Worm (Caenorhabditis elegans): ENCODE results near the gene F56B3.9.

DNA sequence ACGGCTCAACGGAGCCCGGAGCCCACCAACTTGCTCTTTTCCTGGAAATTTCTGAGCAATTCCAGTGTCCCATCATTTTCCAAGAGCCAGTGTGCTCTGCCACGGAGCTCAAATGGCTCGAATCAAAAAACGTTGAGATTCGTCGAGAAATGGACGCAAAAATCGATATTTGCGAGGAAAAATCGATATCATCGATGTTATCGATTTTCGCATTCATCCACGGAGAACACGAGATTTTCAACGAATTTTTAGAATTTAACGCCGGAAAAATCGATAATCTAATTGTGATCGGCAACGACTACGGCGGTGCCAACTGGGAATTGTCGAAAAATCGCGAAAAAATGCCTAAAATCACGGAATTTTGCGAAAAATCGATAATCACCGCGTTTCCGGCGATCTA lies 34.5 kb downstream of the F56B3.9 start:
- TF ChIP-seq pqm-1 (tag; optimal IDR thresholded peaks at IDR 0.05) (no peak), unc-62 (GFP tag; optimal IDR thresholded peaks at IDR 0.05) (no peak), skn-1 (tag; optimal IDR thresholded peaks at IDR 0.05) (no peak), ama-1 (optimal IDR thresholded peaks at IDR 0.05) (no peak), fos-1 (tag; optimal IDR thresholded peaks at IDR 0.05) (no peak), egl-27 (tag; optimal IDR thresholded peaks at IDR 0.05) (no peak), pha-4 (tag; optimal IDR thresholded peaks at IDR 0.05) (no peak), ceh-82 (tag; optimal IDR thresholded peaks at IDR 0.05) (no peak), ztf-4 (tag; optimal IDR thresholded peaks at IDR 0.05) (no peak), nhr-76 (tag; optimal IDR thresholded peaks at IDR 0.05) (no peak), nhr-237 (tag; optimal IDR thresholded peaks at IDR 0.05) (no peak), elt-1 (tag; optimal IDR thresholded peaks at IDR 0.05) (no peak), mdl-1 (tag; optimal IDR thresholded peaks at IDR 0.05) (no peak), nhr-28 (tag; optimal IDR thresholded peaks at IDR 0.05) (no peak)
